Worm (Caenorhabditis elegans): ENCODE measurements around the gene W02H5.19.

DNA sequence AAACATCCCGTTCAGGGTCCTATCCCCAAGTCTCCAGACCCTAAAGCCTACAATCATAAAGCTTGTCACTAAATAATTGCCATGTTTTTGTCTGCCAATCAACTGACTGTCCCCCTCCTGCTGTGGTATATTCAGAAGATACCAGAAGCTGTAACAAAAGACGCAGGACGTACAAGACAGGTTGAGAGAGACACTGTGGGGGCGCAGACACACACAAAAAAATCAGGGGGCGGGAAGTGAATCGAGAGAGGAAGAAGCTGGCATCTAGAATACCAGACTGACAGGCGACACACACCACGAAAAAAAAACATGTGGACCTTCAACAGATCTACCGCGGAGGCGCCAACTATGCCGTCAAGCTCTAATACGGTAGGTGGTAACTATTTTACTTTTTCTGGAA lies 32.5 kb downstream of the W02H5.19 start, which contains the start of gene kel-8:
- TF ChIP-seq med-1 (GFP tag; optimal IDR thresholded peaks at IDR 0.05; ENCODE audit: insufficient read depth) = no peak
- TF ChIP-seq T22C8.4 (GFP tag; IDR thresholded peaks at IDR 0.05) = no peak
- no peak for TF ChIP-seq flt-1 (GFP tag; IDR thresholded peaks at IDR 0.05)
